Fruit fly (Drosophila melanogaster) whole organism, embryonic: ENCODE data around the gene Polr2I.

ENCODE experiments used
- Antp ChIP-seq: fragments of 200-800 bp; sonication (Bioruptor generic); optimal IDR thresholded peaks from 3 replicates; lab custom pipeline; 2016; ENCODE audit warnings: missing biosample characterization, missing genetic modification characterization
- Asciz ChIP-seq: fragments of 200-800 bp; sonication (Bioruptor generic); optimal IDR thresholded peaks from 2 replicates; lab custom pipeline; 2017; ENCODE audit warnings: missing biosample characterization, mild to moderate bottlenecking, missing genetic modification characterization, missing genetic modification reagents
- CG11085 ChIP-seq: fragments of 200-800 bp; sonication (Bioruptor generic); IDR thresholded peaks from 2 replicates; pipeline ENCODE4 v1.3.6; 2022; ENCODE audit warnings: missing biosample characterization, missing genetic modification characterization
- CG11093 ChIP-seq: fragments of 200-800 bp; sonication (Bioruptor generic); IDR thresholded peaks from 3 replicates; pipeline ENCODE4 v1.3.6; 2022; ENCODE audit warnings: missing biosample characterization, missing genetic modification characterization
- CG14014 ChIP-seq: fragments of 200-800 bp; sonication (Bioruptor generic); IDR thresholded peaks from 2 replicates; pipeline ENCODE4 v1.3.6; 2022; ENCODE audit warnings: missing biosample characterization, missing genetic modification characterization
- CG15011 ChIP-seq: fragments of 200-800 bp; sonication (Bioruptor generic); optimal IDR thresholded peaks from 3 replicates; lab custom pipeline; 2018; ENCODE audit warnings: missing biosample characterization, mild to moderate bottlenecking, missing genetic modification characterization
- CG15514 ChIP-seq: fragments of 200-800 bp; sonication (Bioruptor generic); optimal IDR thresholded peaks from 3 replicates; lab custom pipeline; 2017; ENCODE audit warnings: missing biosample characterization, missing genetic modification characterization, mild to moderate bottlenecking, moderate library complexity, missing genetic modification reagents
- CG18599 ChIP-seq: fragments of 200-800 bp; sonication (Bioruptor generic); optimal IDR thresholded peaks from 3 replicates; lab custom pipeline; 2017; ENCODE audit warnings: missing biosample characterization, missing genetic modification characterization, mild to moderate bottlenecking, moderate library complexity, missing genetic modification reagents
- CG2120 ChIP-seq: fragments of 200-800 bp; sonication (Bioruptor generic); optimal IDR thresholded peaks from 3 replicates; lab custom pipeline; 2016; ENCODE audit warnings: missing biosample characterization, missing genetic modification characterization
- CG30020 ChIP-seq: fragments of 200-800 bp; optimal IDR thresholded peaks from 2 replicates; lab custom pipeline; 2019; ENCODE audit warnings: missing biosample characterization, mild to moderate bottlenecking, missing genetic modification characterization, moderate library complexity
- CG30403 ChIP-seq: fragments of 200-800 bp; sonication (Bioruptor generic); optimal IDR thresholded peaks from 3 replicates; lab custom pipeline; 2016; ENCODE audit warnings: missing biosample characterization, missing genetic modification characterization
- CG30431 ChIP-seq: fragments of 200-800 bp; sonication (Bioruptor generic); optimal IDR thresholded peaks from 2 replicates; lab custom pipeline; 2017; ENCODE audit warnings: missing biosample characterization, missing genetic modification characterization
- CG33213 ChIP-seq: fragments of 200-800 bp; sonication (Bioruptor generic); optimal IDR thresholded peaks from 3 replicates; lab custom pipeline; 2016; ENCODE audit warnings: missing biosample characterization, missing genetic modification characterization
- CG6654 ChIP-seq: fragments of 200-800 bp; sonication (Bioruptor generic); optimal IDR thresholded peaks from 2 replicates; lab custom pipeline; 2017; ENCODE audit warnings: missing biosample characterization, mild to moderate bottlenecking, missing genetic modification characterization
- CG7745 ChIP-seq: fragments of 200-800 bp; sonication (Bioruptor generic); optimal IDR thresholded peaks from 2 replicates; lab custom pipeline; 2018; ENCODE audit warnings: missing biosample characterization, mild to moderate bottlenecking, missing genetic modification characterization, moderate library complexity
- CG8281 ChIP-seq: fragments of 200-800 bp; sonication (Bioruptor generic); optimal IDR thresholded peaks from 2 replicates; lab custom pipeline; 2018; ENCODE audit warnings: missing biosample characterization, mild to moderate bottlenecking, missing genetic modification characterization, moderate library complexity
- CG8388 ChIP-seq: fragments of 200-800 bp; sonication (Bioruptor generic); optimal IDR thresholded peaks from 2 replicates; lab custom pipeline; 2019; ENCODE audit warnings: missing biosample characterization, mild to moderate bottlenecking, missing genetic modification characterization, moderate library complexity
- CG8944 ChIP-seq: fragments of 200-800 bp; sonication (Bioruptor generic); optimal IDR thresholded peaks from 3 replicates; lab custom pipeline; 2016; ENCODE audit warnings: missing biosample characterization, missing genetic modification characterization
- CG9437 ChIP-seq: fragments of 200-800 bp; sonication (Bioruptor generic); optimal IDR thresholded peaks from 2 replicates; lab custom pipeline; 2018; ENCODE audit warnings: missing biosample characterization, mild to moderate bottlenecking, missing genetic modification characterization
- Camta ChIP-seq: fragments of 200-800 bp; sonication (Bioruptor generic); optimal IDR thresholded peaks from 2 replicates; lab custom pipeline; 2016; ENCODE audit warnings: missing biosample characterization, missing genetic modification characterization
- CkIIα-i1 ChIP-seq: fragments of 200-800 bp; sonication (Bioruptor generic); IDR thresholded peaks from 2 replicates; pipeline ENCODE4 v1.3.6; 2022; ENCODE audit warnings: missing biosample characterization, missing genetic modification characterization
- Hand ChIP-seq: fragments of 200-800 bp; sonication (Bioruptor generic); optimal IDR thresholded peaks from 2 replicates; lab custom pipeline; 2017; ENCODE audit warnings: mild to moderate bottlenecking, missing biosample characterization, missing genetic modification reagents, missing genetic modification characterization
- Hr3 ChIP-seq: fragments of 200-800 bp; sonication (Bioruptor generic); optimal IDR thresholded peaks from 3 replicates; lab custom pipeline; 2016; ENCODE audit warnings: missing biosample characterization, missing genetic modification characterization
- MBD-R2 ChIP-seq: fragments of 200-800 bp; sonication (Bioruptor generic); IDR thresholded peaks from 2 replicates; pipeline ENCODE4 v1.3.6; 2022; ENCODE audit warnings: missing biosample characterization, missing genetic modification characterization
- Max ChIP-seq: fragments of 200-800 bp; sonication (Bioruptor generic); optimal IDR thresholded peaks from 2 replicates; lab custom pipeline; 2016; ENCODE audit warnings: missing biosample characterization, mild to moderate bottlenecking, missing genetic modification characterization
- Meics ChIP-seq: fragments of 200-800 bp; sonication (Bioruptor generic); optimal IDR thresholded peaks from 2 replicates; lab custom pipeline; 2017; ENCODE audit warnings: missing biosample characterization, mild to moderate bottlenecking, missing genetic modification characterization
- NFAT ChIP-seq: fragments of 200-800 bp; sonication (Bioruptor generic); IDR thresholded peaks from 2 replicates; pipeline ENCODE4 v1.3.6; 2022; ENCODE audit warnings: missing biosample characterization, missing genetic modification characterization
- Sin3A ChIP-seq: fragments of >200 bp; optimal IDR thresholded peaks from 2 replicates; lab custom pipeline; 2018
- YL-1 ChIP-seq: fragments of 200-800 bp; sonication (Bioruptor generic); optimal IDR thresholded peaks from 3 replicates; lab custom pipeline; 2017; ENCODE audit warnings: missing biosample characterization, mild to moderate bottlenecking, missing genetic modification characterization
- ab ChIP-seq: fragments of 200-800 bp; sonication (Bioruptor generic); optimal IDR thresholded peaks from 2 replicates; lab custom pipeline; 2016; ENCODE audit warnings: missing biosample characterization, missing genetic modification characterization
- ara ChIP-seq: fragments of 200-800 bp; sonication (Bioruptor generic); IDR thresholded peaks from 2 replicates; pipeline ENCODE4 v1.3.6; 2022; ENCODE audit warnings: missing biosample characterization, missing genetic modification characterization
- az2 ChIP-seq: fragments of 200-800 bp; sonication (Bioruptor generic); optimal IDR thresholded peaks from 3 replicates; lab custom pipeline; 2016; ENCODE audit warnings: missing biosample characterization, missing genetic modification characterization
- bbx ChIP-seq: fragments of 200-800 bp; sonication (Bioruptor generic); IDR thresholded peaks from 2 replicates; pipeline ENCODE4 v1.3.6; 2022; ENCODE audit warnings: missing biosample characterization, missing genetic modification characterization; ENCODE audit not compliant: partially characterized antibody
- cg ChIP-seq: fragments of 200-800 bp; sonication (Bioruptor generic); optimal IDR thresholded peaks from 3 replicates; lab custom pipeline; 2019; ENCODE audit warnings: missing biosample characterization, mild to moderate bottlenecking, missing genetic modification characterization, moderate library complexity
- cwo ChIP-seq: fragments of 200-800 bp; sonication (Bioruptor generic); optimal IDR thresholded peaks from 3 replicates; lab custom pipeline; 2017; ENCODE audit warnings: missing biosample characterization, missing genetic modification characterization, mild to moderate bottlenecking, moderate library complexity, missing genetic modification reagents
- esg ChIP-seq: fragments of 200-800 bp; sonication (Bioruptor generic); conservative IDR thresholded peaks from 2 replicates; pipeline ENCODE4 v1.3.6; 2022; ENCODE audit warnings: missing biosample characterization, missing genetic modification characterization
- exex ChIP-seq: fragments of 200-800 bp; sonication (Bioruptor generic); optimal IDR thresholded peaks from 4 replicates; lab custom pipeline; 2018; ENCODE audit warnings: missing biosample characterization, mild to moderate bottlenecking, missing genetic modification characterization, moderate library complexity
- ind ChIP-seq: fragments of 200-800 bp; sonication (Bioruptor generic); optimal IDR thresholded peaks from 3 replicates; lab custom pipeline; 2016; ENCODE audit warnings: missing biosample characterization, missing genetic modification characterization
- jigr1 ChIP-seq: fragments of 200-800 bp; sonication (Bioruptor generic); IDR thresholded peaks from 3 replicates; pipeline ENCODE4 v1.3.6; 2022; ENCODE audit warnings: missing biosample characterization, missing genetic modification characterization
- lilli ChIP-seq: fragments of 200-800 bp; sonication (Bioruptor generic); optimal IDR thresholded peaks from 3 replicates; lab custom pipeline; 2016; ENCODE audit warnings: missing biosample characterization, missing genetic modification characterization
- mirr ChIP-seq: fragments of 200-800 bp; sonication (Bioruptor generic); optimal IDR thresholded peaks from 3 replicates; lab custom pipeline; 2018; ENCODE audit warnings: missing biosample characterization, mild to moderate bottlenecking, missing genetic modification characterization
- oc ChIP-seq: fragments of 200-800 bp; sonication (Bioruptor generic); optimal IDR thresholded peaks from 2 replicates; lab custom pipeline; 2018; ENCODE audit warnings: missing biosample characterization, mild to moderate bottlenecking, missing genetic modification characterization, moderate library complexity
- pan ChIP-seq, 4 experiments: fragments of >200 bp in 3 of 4; fragments of 200-800 bp in 1 of 4; sonication (Bioruptor generic) in 1 of 4; optimal IDR thresholded peaks in 3 of 4; IDR thresholded peaks in 1 of 4; 2 replicates each; pipeline versions ENCODE4 v1.3.6 to Lab custom; 2017 to 2022; ENCODE audit warnings: missing biosample characterization in 2 of 4, missing genetic modification characterization in 2 of 4, mixed read lengths in 1 of 4
- phol ChIP-seq: fragments of 200-800 bp; sonication (Bioruptor generic); optimal IDR thresholded peaks from 3 replicates; lab custom pipeline; 2018; ENCODE audit warnings: missing biosample characterization, mild to moderate bottlenecking, missing genetic modification characterization, moderate library complexity
- pnt ChIP-seq: fragments of 200-800 bp; sonication (Bioruptor generic); optimal IDR thresholded peaks from 3 replicates; lab custom pipeline; 2016; ENCODE audit warnings: missing biosample characterization, missing genetic modification characterization
- salm ChIP-seq: fragments of 200-800 bp; sonication (Bioruptor generic); optimal IDR thresholded peaks from 2 replicates; lab custom pipeline; 2018; ENCODE audit warnings: missing biosample characterization, mild to moderate bottlenecking, missing genetic modification characterization
- ssp ChIP-seq: fragments of 200-800 bp; sonication (Bioruptor generic); IDR thresholded peaks from 2 replicates; pipeline ENCODE4 v1.3.6; 2022; ENCODE audit warnings: missing biosample characterization, missing genetic modification characterization
- unc-4 ChIP-seq: fragments of 200-800 bp; sonication (Bioruptor generic); IDR thresholded peaks from 2 replicates; pipeline ENCODE4 v1.3.6; 2022; ENCODE audit warnings: missing biosample characterization, missing genetic modification characterization; ENCODE audit not compliant: partially characterized antibody
- yki ChIP-seq: fragments of >200 bp; optimal IDR thresholded peaks from 3 replicates; lab custom pipeline; 2018

Gene Polr2I

DNA sequence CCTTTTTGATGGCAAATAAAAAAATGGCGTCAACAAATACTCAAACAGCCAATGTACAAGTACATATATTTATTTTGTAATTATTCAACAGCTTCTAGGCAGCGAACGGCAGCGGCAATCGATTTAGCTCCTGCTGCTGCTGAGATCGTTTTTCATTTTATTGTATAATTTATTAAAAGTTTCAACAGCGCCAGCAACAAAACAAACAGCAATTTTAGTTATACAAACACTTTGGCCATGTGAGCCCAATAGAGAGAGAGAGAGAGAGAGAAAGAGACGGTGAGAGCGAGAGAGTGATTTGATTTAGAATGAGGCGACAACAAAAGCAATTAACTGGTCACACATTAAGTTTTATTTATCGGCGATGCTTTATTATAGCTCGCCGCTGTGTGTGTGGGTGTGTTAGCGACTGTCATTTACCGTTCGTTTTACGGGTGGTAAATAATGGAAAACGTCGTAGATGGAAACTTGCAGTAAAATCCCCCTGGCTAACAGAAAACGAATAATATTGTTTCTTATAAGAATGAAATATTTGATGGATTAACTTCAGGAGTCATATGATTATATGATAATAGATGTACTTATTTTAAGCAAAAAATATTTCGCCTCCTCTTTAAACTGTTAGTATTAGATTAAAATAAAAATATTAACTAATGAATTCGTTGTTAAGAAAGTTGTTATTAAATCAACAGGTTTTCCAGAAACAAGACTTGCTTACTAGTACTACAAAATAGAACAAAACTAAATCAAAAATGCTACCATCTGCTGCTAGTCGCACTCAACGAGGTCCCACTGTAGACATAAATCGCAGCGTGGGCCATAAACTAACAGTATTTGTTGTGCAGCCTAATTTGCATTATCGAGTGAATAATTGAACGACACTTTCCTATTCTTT is 23.6 kb upstream of the Polr2I start (continued):
- TF ChIP-seq CG14014 (GFP tag; lab: Robert Waterston, UW) (no peak), pan (optimal IDR thresholded peaks at IDR 0.05; lab: Kevin White, UChicago) (no peak), pan (GFP tag; optimal IDR thresholded peaks at IDR 0.05 in 1 of 2, IDR thresholded peaks at IDR 0.05 in 1 of 2) (no peak), CG30431 (GFP tag; lab: Kevin White, UChicago) (peak; percentile 3), ara (GFP tag; lab: Robert Waterston, UW) (no peak), CkIIα-i1 (GFP tag; lab: Robert Waterston, UW) (no peak), salm (tag; lab: Kevin White, UChicago) (peak; percentile 1), jigr1 (no peak), MBD-R2 (GFP tag; lab: Robert Waterston, UW) (no peak), yki (lab: Kevin White, UChicago) (peak; percentile 2), Meics (peak; percentile 6), CG15514 (peak; percentile 26), CG11093 (GFP tag; lab: Robert Waterston, UW) (no peak), CG7745 (tag; lab: Kevin White, UChicago) (no peak), Hr3 (GFP tag; lab: Kevin White, UChicago) (peak; percentile 33), exex (tag; lab: Kevin White, UChicago) (peak; percentile 77), cwo (GFP tag; lab: Kevin White, UChicago) (peak; percentile 21), CG8281 (no peak), Camta (no peak), pnt (GFP tag; lab: Kevin White, UChicago) (no peak), CG15011 (GFP tag; lab: Kevin White, UChicago) (no peak), Max (GFP tag; lab: Kevin White, UChicago) (peak; percentile 41), ind (peak; percentile 23), CG18599 (GFP tag; lab: Kevin White, UChicago) (no peak), ssp (GFP tag; lab: Robert Waterston, UW) (no peak), unc-4 (GFP tag; lab: Robert Waterston, UW) (no peak), CG30403 (GFP tag; lab: Kevin White, UChicago) (peak; percentile 25), CG33213 (peak; percentile 5), CG9437 (GFP tag; lab: Kevin White, UChicago) (peak; percentile 16), Sin3A (no peak), CG8944 (GFP tag; lab: Kevin White, UChicago) (no peak), mirr (GFP tag; lab: Kevin White, UChicago) (peak; percentile 46), CG30020 (tag; lab: Kevin White, UChicago) (no peak), phol (tag; lab: Kevin White, UChicago) (peak; percentile 38), lilli (peak; percentile 40), cg (GFP tag; lab: Kevin White, UChicago) (peak; percentile 46), Hand (no peak), bbx (GFP tag; lab: Robert Waterston, UW) (no peak), Asciz (GFP tag; lab: Kevin White, UChicago) (no peak), oc (no peak), YL-1 (no peak), az2 (peak; percentile 12), CG2120 (GFP tag; lab: Kevin White, UChicago) (peak; percentile 26), CG6654 (GFP tag; lab: Kevin White, UChicago) (no peak), esg (GFP tag; lab: Robert Waterston, UW) (no peak), CG8388 (GFP tag; lab: Kevin White, UChicago) (no peak), CG11085 (GFP tag; lab: Robert Waterston, UW) (no peak), ab (no peak), Antp (GFP tag; lab: Kevin White, UChicago) (no peak), NFAT (GFP tag; lab: Robert Waterston, UW) (no peak)
